Fruit fly (Drosophila melanogaster): Measurements from ENCODE around the gene CG3719.
A peak's percentile ranks its signal among the peaks of the same experiment; 100 is the strongest.

The CG3719 gene

dm6 chrX:1398455-1399055 is 18.3 kb upstream of the CG3719 start (continued):
- TF ChIP-seq CG14860 (GFP tag; IDR thresholded peaks at IDR 0.05; ENCODE audit: partially characterized antibody) (no peak), CG7928 (GFP tag; optimal IDR thresholded peaks at IDR 0.05) (no peak), Nf-YB (GFP tag; optimal IDR thresholded peaks at IDR 0.05) (no peak), Nf-YA (GFP tag; IDR thresholded peaks at IDR 0.05) (no peak), croc (GFP tag; conservative IDR thresholded peaks at IDR 0.05) (peak; percentile 57), CG4854 (GFP tag; optimal IDR thresholded peaks at IDR 0.05) (no peak), lbe (GFP tag; optimal IDR thresholded peaks at IDR 0.05) (peak; percentile 53), Lhr (GFP tag; optimal IDR thresholded peaks at IDR 0.05) (no peak), Fer2 (tag; optimal IDR thresholded peaks at IDR 0.05) (no peak), Bgb (GFP tag; IDR thresholded peaks at IDR 0.05; ENCODE audit: partially characterized antibody) (no peak), Sin3A (optimal IDR thresholded peaks at IDR 0.05) (no peak), prd (optimal IDR thresholded peaks at IDR 0.05) (no peak), prd (GFP tag; IDR thresholded peaks at IDR 0.05) (peak; percentile 83), Ptx1 (GFP tag; IDR thresholded peaks at IDR 0.05) (peak; percentile 81), B-H1 (GFP tag; IDR thresholded peaks at IDR 0.05) (no peak; the same call in 2 of the 3 replicates), zfh1 (GFP tag; IDR thresholded peaks at IDR 0.05) (peak; percentile 76; the same call in 2 of the 3 replicates), CG2712 (tag; optimal IDR thresholded peaks at IDR 0.05) (peak; percentile 67), CG1832 (GFP tag; optimal IDR thresholded peaks at IDR 0.05) (no peak), CG30431 (GFP tag; optimal IDR thresholded peaks at IDR 0.05) (peak; percentile 57), PHDP (tag; optimal IDR thresholded peaks at IDR 0.05) (peak; percentile 59), wek (GFP tag; optimal IDR thresholded peaks at IDR 0.05) (no peak), CG7786 (GFP tag; optimal IDR thresholded peaks at IDR 0.05) (peak; percentile 65), CG13424 (tag; optimal IDR thresholded peaks at IDR 0.05) (peak; percentile 71), lab (GFP tag; optimal IDR thresholded peaks at IDR 0.05) (peak; percentile 65), CG13894 (tag; optimal IDR thresholded peaks at IDR 0.05) (no peak), CG13296 (GFP tag; optimal IDR thresholded peaks at IDR 0.05) (peak; percentile 44), lmd (GFP tag; IDR thresholded peaks at IDR 0.05) (peak; percentile 79), CG16813 (GFP tag; IDR thresholded peaks at IDR 0.05; ENCODE audit: partially characterized antibody) (no peak), grn (GFP tag; optimal IDR thresholded peaks at IDR 0.05) (no peak), CG42726 (GFP tag; IDR thresholded peaks at IDR 0.05; ENCODE audit: partially characterized antibody) (no peak), CG34376 (GFP tag; optimal IDR thresholded peaks at IDR 0.05) (no peak), D (optimal IDR thresholded peaks at IDR 0.05) (no peak), D (GFP tag; optimal IDR thresholded peaks at IDR 0.05) (peak; percentile 58), chif (GFP tag; optimal IDR thresholded peaks at IDR 0.05) (peak; percentile 11 to 72), Deaf1 (tag; optimal IDR thresholded peaks at IDR 0.05) (no peak), Hand (GFP tag; optimal IDR thresholded peaks at IDR 0.05) (peak; percentile 30), sob (GFP tag; IDR thresholded peaks at IDR 0.05) (peak; percentile 65), Fer1 (GFP tag; optimal IDR thresholded peaks at IDR 0.05) (peak; percentile 57), corto (GFP tag; optimal IDR thresholded peaks at IDR 0.05) (no peak), abd-A (tag; optimal IDR thresholded peaks at IDR 0.05) (peak; percentile 81), CG1233 (GFP tag; optimal IDR thresholded peaks at IDR 0.05) (peak; percentile 55), CG4707 (GFP tag; optimal IDR thresholded peaks at IDR 0.05) (peak; percentile 20), Ets65A (GFP tag) (peak; percentile 93), CG2129 (GFP tag; IDR thresholded peaks at IDR 0.05; ENCODE audit: partially characterized antibody) (no peak), dan (GFP tag; IDR thresholded peaks at IDR 0.05) (peak; percentile 50; the same call in 1 of the 2 replicates), Mad (GFP tag; optimal IDR thresholded peaks at IDR 0.05) (no peak), MTF-1 (GFP tag; optimal IDR thresholded peaks at IDR 0.05; ENCODE audit: borderline replicate concordance) (no peak), CG5953 (GFP tag; IDR thresholded peaks at IDR 0.05) (0 out of 2 replicates have a peak, but pooled peaks have one; percentile 44), CG4328 (GFP tag; optimal IDR thresholded peaks at IDR 0.05) (no peak), Fer3 (tag; optimal IDR thresholded peaks at IDR 0.05) (peak; percentile 56)

All from whole organism, embryonic.